Worm (Caenorhabditis elegans) whole organism, late embryonic: ENCODE measurements around the gene cutl-11.

ENCODE experiments used
- ama-1 ChIP-seq: fragments of 150-350 bp; optimal IDR thresholded peaks from 2 replicates; lab custom pipeline; 2014
- ceh-18 ChIP-seq: sonication (generic microtip); optimal IDR thresholded peaks from 2 replicates; lab custom pipeline; 2016; ENCODE audit warnings: missing genetic modification characterization, missing compliant biosample characterization
- ceh-6 ChIP-seq: fragments of 200-800 bp; sonication (Bioruptor generic); optimal IDR thresholded peaks from 2 replicates; lab custom pipeline; 2018; ENCODE audit warnings: mild to moderate bottlenecking, missing genetic modification characterization, missing compliant biosample characterization
- elt-2 ChIP-seq: sonication (generic microtip); optimal IDR thresholded peaks from 2 replicates; lab custom pipeline; 2016; ENCODE audit warnings: missing genetic modification reagents, missing genetic modification characterization, missing compliant biosample characterization
- ets-4 ChIP-seq: sonication (generic microtip); optimal IDR thresholded peaks from 2 replicates; lab custom pipeline; 2016; ENCODE audit warnings: missing genetic modification characterization, missing compliant biosample characterization
- fkh-10 ChIP-seq: fragments of 150-350 bp; optimal IDR thresholded peaks from 2 replicates; lab custom pipeline; 2014; ENCODE audit warnings: missing biosample characterization, missing genetic modification reagents, missing genetic modification characterization
- hlh-30 ChIP-seq: sonication (generic microtip); optimal IDR thresholded peaks from 2 replicates; lab custom pipeline; 2017; ENCODE audit warnings: antibody characterized with exemption, missing genetic modification characterization, missing compliant biosample characterization; ENCODE audit not compliant: insufficient read depth
- nfya-1 ChIP-seq: sonication (generic microtip); optimal IDR thresholded peaks from 2 replicates; lab custom pipeline; 2017; ENCODE audit warnings: missing genetic modification characterization, mild to moderate bottlenecking, missing compliant biosample characterization, antibody characterized with exemption, moderate library complexity
- nhr-11 ChIP-seq: fragments of 150-350 bp; optimal IDR thresholded peaks from 2 replicates; lab custom pipeline; 2014; ENCODE audit warnings: missing biosample characterization, missing genetic modification characterization
- pqm-1 ChIP-seq: sonication (generic microtip); optimal IDR thresholded peaks from 2 replicates; lab custom pipeline; 2016; ENCODE audit warnings: missing genetic modification characterization, missing compliant biosample characterization
- pros-1 ChIP-seq: fragments of 150-350 bp; optimal IDR thresholded peaks from 2 replicates; lab custom pipeline; 2014; ENCODE audit warnings: missing biosample characterization, missing genetic modification reagents, missing genetic modification characterization
- sox-2 ChIP-seq: fragments of 200-800 bp; sonication (Bioruptor generic); IDR thresholded peaks from 2 replicates; pipeline ENCODE4 v1.3.6; 2022; ENCODE audit warnings: missing genetic modification reagents, missing genetic modification characterization, missing compliant biosample characterization
- sox-4 ChIP-seq: sonication (generic microtip); optimal IDR thresholded peaks from 2 replicates; lab custom pipeline; 2017; ENCODE audit warnings: mild to moderate bottlenecking, missing genetic modification characterization, inconsistent platforms, missing compliant biosample characterization
- unc-42 ChIP-seq: sonication (generic microtip); optimal IDR thresholded peaks from 2 replicates; lab custom pipeline; 2016; ENCODE audit warnings: missing genotype, missing genetic modification characterization, missing compliant biosample characterization

DNA sequence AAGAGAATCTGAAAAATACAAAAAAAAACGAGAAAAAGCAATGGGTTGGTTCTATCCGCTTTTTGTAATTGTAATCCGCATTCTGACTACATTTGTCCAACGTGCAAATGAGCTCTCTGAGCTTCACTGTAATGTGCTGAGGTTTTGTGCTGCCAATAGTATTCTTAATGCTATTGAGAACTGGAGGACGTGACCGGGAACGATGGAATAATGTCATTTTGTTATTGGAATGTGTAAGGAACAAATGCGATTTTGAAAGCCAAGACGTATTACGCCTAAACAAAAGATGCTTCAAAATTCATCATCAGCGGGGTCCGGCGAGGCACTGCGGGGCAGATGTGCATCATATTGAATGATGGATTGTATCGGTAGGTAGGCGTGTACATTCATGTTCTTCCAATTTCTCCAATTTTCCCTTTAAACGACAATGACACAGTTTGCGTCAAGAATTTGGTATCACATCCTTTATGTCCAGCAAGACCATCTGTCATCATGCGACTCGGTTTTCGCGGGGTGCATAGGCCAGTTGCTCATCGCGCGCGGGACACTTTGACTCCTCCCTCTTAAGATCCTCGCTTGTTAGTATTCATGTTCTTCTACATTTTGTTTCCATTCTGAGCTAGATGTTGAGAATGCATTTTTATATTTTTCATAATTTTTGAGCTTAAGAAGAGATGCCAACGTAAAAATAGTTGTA, 22.6 kb upstream of the cutl-11 start:
- TF ChIP-seq sox-2 (GFP tag; lab: Robert Waterston, UW) (no peak), unc-42 (tag; lab: Kevin White, UChicago) (peak; percentile 44), ceh-18 (tag; lab: Kevin White, UChicago) (no peak), nhr-11 (tag; lab: Kevin White, UChicago) (no peak), pros-1 (tag; lab: Kevin White, UChicago) (no peak), pqm-1 (tag; lab: Kevin White, UChicago) (no peak), hlh-30 (tag; lab: Kevin White, UChicago) (no peak), ama-1 (no peak), ceh-6 (GFP tag; lab: Kevin White, UChicago) (no peak), elt-2 (tag; lab: Kevin White, UChicago) (no peak), fkh-10 (GFP tag; lab: Kevin White, UChicago) (no peak), sox-4 (tag; lab: Kevin White, UChicago) (no peak), ets-4 (tag; lab: Kevin White, UChicago) (no peak), nfya-1 (tag; lab: Kevin White, UChicago) (no peak)
